Fruit fly (Drosophila melanogaster): ENCODE data around the gene rut.

rut gene

DNA sequence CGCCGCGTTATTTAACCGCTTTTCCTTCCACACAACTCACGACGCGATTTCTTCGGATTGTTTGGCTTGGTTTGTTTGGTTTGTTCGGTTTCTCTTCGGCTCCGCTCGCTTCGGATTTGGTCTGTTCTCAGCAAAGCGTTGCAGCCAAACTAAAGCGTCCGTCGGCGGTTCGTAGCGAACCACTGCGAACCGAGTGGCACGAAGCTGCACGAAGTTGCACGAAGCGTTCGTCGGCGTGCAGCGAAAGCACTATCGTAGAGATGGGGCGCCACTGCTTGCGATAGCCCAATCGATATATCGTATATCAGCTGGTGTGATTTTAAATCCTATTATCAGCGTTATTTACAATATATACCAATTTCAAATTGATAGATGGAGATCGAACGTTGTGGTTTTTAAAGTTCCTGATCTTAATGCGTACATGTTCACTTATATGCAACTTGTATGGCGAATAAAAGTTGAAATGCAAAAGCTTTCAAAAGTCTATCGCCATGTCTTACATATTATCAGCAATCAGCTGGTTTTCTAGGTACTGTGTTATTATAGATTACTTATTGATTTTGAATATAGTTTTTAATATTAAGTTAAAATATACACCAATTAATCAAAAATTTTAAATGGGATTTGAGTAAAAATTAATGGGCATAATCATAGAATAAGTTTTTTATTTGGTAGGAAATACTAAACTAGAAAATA lies at the start of gene rut (continued):
- TF ChIP-seq Sox14 (GFP tag; optimal IDR thresholded peaks at IDR 0.05) (no peak), vri (GFP tag; optimal IDR thresholded peaks at IDR 0.05) (peak; percentile 2), OdsH (GFP tag; optimal IDR thresholded peaks at IDR 0.05) (no peak), net (GFP tag; optimal IDR thresholded peaks at IDR 0.05) (peak; percentile 10), CG6163 (GFP tag; IDR thresholded peaks at IDR 0.05) (peak; percentile 69), dsx (GFP tag; optimal IDR thresholded peaks at IDR 0.05; ENCODE audit: poor library complexity, severe bottlenecking) (no peak), Sox15 (GFP tag; optimal IDR thresholded peaks at IDR 0.05) (no peak), Met (GFP tag; optimal IDR thresholded peaks at IDR 0.05) (no peak)

DNA sequence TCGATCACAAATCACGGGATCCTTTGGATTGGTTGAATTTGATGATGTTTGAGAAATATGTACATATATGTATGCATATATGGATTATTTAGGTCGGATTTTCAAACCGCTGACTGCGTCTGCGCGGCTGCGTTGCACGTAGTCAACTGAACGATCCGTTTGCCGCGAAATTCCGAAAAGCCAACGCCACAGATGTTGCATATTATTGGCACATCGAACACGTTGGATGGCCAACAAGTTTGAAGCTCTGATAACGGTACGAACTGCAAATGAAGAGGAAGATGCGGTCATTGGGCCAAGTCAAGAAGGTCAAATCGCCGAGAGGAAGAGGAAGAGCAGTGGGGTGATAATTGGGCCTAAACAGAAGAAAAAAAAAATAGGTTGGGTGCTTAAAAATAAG lies 45.2 kb upstream of the rut start, which contains the start of gene CG9518:
Gene CG9518 (minus strand): TSS at position 154 of the 400 bp plus-strand sequence.
- peak; percentile 40 for TF ChIP-seq Eip78C (GFP tag)
- no peak for TF ChIP-seq Ets96B (tag; optimal IDR thresholded peaks at IDR 0.05)
- TF ChIP-seq Sox102F (GFP tag; optimal IDR thresholded peaks at IDR 0.05), result no peak
- TF ChIP-seq CG6276 (GFP tag; optimal IDR thresholded peaks at IDR 0.05), result no peak
- TF ChIP-seq dsx (GFP tag; optimal IDR thresholded peaks at IDR 0.05; ENCODE audit: poor library complexity, severe bottlenecking), result no peak
- TF ChIP-seq CG11902 (GFP tag; optimal IDR thresholded peaks at IDR 0.05), result no peak
- no peak for TF ChIP-seq CG6163 (GFP tag; IDR thresholded peaks at IDR 0.05)
- TF ChIP-seq CG34406 (GFP tag; optimal IDR thresholded peaks at IDR 0.05), result no peak
- TF ChIP-seq Met (GFP tag; optimal IDR thresholded peaks at IDR 0.05), result no peak
- TF ChIP-seq CG15336 (GFP tag; IDR thresholded peaks at IDR 0.05), result 0 out of 2 replicates have a peak, but pooled peaks have one; percentile 10
- TF ChIP-seq CG3032 (tag; optimal IDR thresholded peaks at IDR 0.05), result no peak
- TF ChIP-seq CG8119 (GFP tag; IDR thresholded peaks at IDR 0.05), result no peak
- TF ChIP-seq CG7368 (GFP tag; optimal IDR thresholded peaks at IDR 0.05), result no peak
- no peak for TF ChIP-seq Hr38 (GFP tag; optimal IDR thresholded peaks at IDR 0.05)
- TF ChIP-seq esn (GFP tag; optimal IDR thresholded peaks at IDR 0.05), result no peak

DNA sequence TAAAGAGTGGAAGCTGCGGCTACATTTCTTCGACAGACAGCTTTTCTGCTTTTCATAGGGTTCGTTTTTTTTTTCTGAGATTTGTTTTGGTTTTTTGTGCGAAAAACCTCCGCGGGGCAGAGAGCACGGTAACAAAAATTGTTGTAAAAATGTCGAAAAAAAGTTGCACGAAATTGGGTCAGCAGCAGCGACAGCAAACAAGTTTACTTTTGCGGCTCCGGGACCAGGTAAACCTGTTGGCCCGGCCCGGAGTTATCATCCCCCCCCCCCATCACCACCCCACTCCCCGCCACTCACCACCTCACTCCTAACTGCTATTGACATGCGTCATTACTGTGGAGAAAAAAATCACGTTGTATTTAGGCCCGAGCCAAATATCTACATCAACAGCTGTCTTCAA lies 42.5 kb upstream of the rut start:
- peak; percentile 40 for TF ChIP-seq Blimp-1 (GFP tag; optimal IDR thresholded peaks at IDR 0.05)
- no peak for TF ChIP-seq CG32006 (GFP tag; optimal IDR thresholded peaks at IDR 0.05)
- peak; percentile 4 for TF ChIP-seq Lpt (GFP tag; optimal IDR thresholded peaks at IDR 0.05)
- TF ChIP-seq CG6854 (GFP tag; optimal IDR thresholded peaks at IDR 0.05), result peak; percentile 55
- TF ChIP-seq lz (GFP tag; optimal IDR thresholded peaks at IDR 0.05), result no peak
- peak; percentile 38 for TF ChIP-seq CG6276 (GFP tag; optimal IDR thresholded peaks at IDR 0.05)
- peak; percentile 32 for TF ChIP-seq Eip78C (GFP tag)
- TF ChIP-seq CG31627 (GFP tag; optimal IDR thresholded peaks at IDR 0.05), result no peak
- peak; percentile 43; the same call in 1 of the 3 replicates for TF ChIP-seq eg (GFP tag; IDR thresholded peaks at IDR 0.05)

DNA sequence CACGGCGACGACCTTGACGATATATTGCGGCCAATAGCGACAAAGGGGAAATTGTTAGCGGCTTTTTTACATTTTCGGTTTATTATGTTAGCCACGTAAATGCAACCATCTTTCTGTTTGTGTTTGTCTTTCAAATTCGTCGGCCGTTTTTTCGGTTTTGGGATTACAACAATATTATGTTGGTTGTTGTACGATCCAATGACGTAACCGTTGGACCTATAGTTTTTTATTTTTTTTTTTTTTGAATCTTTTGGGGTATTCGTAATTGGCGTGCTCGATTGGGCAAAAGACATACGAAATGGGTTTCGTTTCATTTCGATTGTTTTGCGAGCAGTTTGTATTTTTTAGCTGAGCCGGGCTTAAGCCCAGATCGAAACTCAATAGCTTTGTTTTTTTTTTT lies 41.0 kb upstream of the rut start:
- TF ChIP-seq CG8632 (GFP tag; optimal IDR thresholded peaks at IDR 0.05) (no peak), Blimp-1 (GFP tag; optimal IDR thresholded peaks at IDR 0.05) (no peak), Met (GFP tag; optimal IDR thresholded peaks at IDR 0.05) (no peak), CG1621 (tag; optimal IDR thresholded peaks at IDR 0.05) (no peak), Eip93F (GFP tag; optimal IDR thresholded peaks at IDR 0.05) (no peak), dsx (GFP tag; optimal IDR thresholded peaks at IDR 0.05; ENCODE audit: poor library complexity, severe bottlenecking) (no peak), CG11902 (GFP tag; optimal IDR thresholded peaks at IDR 0.05) (no peak), CG32006 (GFP tag; optimal IDR thresholded peaks at IDR 0.05) (no peak), CG34406 (GFP tag; optimal IDR thresholded peaks at IDR 0.05) (no peak), CG6808 (GFP tag; optimal IDR thresholded peaks at IDR 0.05) (no peak), Hr39 (GFP tag; optimal IDR thresholded peaks at IDR 0.05) (no peak), Hr4 (GFP tag; optimal IDR thresholded peaks at IDR 0.05) (no peak), esn (GFP tag; optimal IDR thresholded peaks at IDR 0.05) (no peak), CG11294 (GFP tag; IDR thresholded peaks at IDR 0.05) (no peak), ss (GFP tag; optimal IDR thresholded peaks at IDR 0.05) (no peak), CG7368 (GFP tag; optimal IDR thresholded peaks at IDR 0.05) (no peak), Eip75B (GFP tag; optimal IDR thresholded peaks at IDR 0.05) (no peak), salr (GFP tag; optimal IDR thresholded peaks at IDR 0.05) (no peak)

Data from whole organism, prepupa.